Worm (Caenorhabditis elegans) whole organism, L1 larva: ENCODE results near the gene toca-1.

Source experiments
- efl-3 ChIP-seq: fragments of 200-800 bp; sonication (Bioruptor generic); optimal IDR thresholded peaks from 2 replicates; lab custom pipeline; 2018; ENCODE audit warnings: mild to moderate bottlenecking, missing genetic modification characterization, missing compliant biosample characterization
- lin-13 ChIP-seq: fragments of 150-350 bp; optimal IDR thresholded peaks from 2 replicates; lab custom pipeline; 2014; ENCODE audit warnings: missing biosample characterization, missing genetic modification reagents, missing genetic modification characterization
- nhr-237 ChIP-seq: fragments of 150-350 bp; optimal IDR thresholded peaks from 2 replicates; lab custom pipeline; 2014; ENCODE audit warnings: missing biosample characterization, missing genetic modification characterization
- unc-62 ChIP-seq: fragments of 150-350 bp; optimal IDR thresholded peaks from 2 replicates; lab custom pipeline; 2014; ENCODE audit warnings: missing biosample characterization, missing genetic modification reagents, missing genetic modification characterization

DNA sequence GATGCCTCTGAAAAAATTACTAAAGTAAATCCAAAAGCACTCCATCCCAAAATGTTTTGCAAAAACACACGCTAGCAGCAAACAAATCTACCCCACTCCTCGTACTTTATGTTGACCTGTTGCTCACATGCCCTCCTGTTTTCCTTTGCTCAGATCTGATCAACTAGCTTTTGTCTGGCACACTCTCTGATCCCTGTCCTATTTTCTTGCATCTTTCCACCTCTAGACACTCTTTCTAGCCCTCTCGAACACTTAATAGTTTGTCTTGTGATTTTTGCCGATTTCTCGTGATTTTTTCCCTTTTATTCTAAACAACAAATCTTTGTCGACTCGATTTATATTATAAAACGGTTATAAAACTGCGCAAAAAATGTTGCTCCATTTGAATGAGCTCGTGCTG, 14.9 kb upstream of the toca-1 start, which contains the start of gene K06A9.2:
- TF ChIP-seq lin-13 (GFP tag; lab: Kevin White, UChicago) (no peak), efl-3 (GFP tag; lab: Kevin White, UChicago) (no peak), nhr-237 (tag; lab: Kevin White, UChicago) (no peak), unc-62 (GFP tag; lab: Kevin White, UChicago) (no peak)
